Worm (Caenorhabditis elegans): ENCODE data around the gene aqp-4.
A peak's percentile ranks its signal among the peaks of the same experiment; 100 is the strongest.

The aqp-4 gene

ce11 chrV:9716397-9716796, 21.0 kb upstream of the aqp-4 start, which contains the start of gene str-188:
Gene str-188 (plus strand): TSS chrV:9716697.
- TF ChIP-seq ets-4 (tag; optimal IDR thresholded peaks at IDR 0.05) (no peak), nfya-1 (tag; optimal IDR thresholded peaks at IDR 0.05) (no peak), ceh-2 (tag; optimal IDR thresholded peaks at IDR 0.05) (no peak), zip-5 (tag; optimal IDR thresholded peaks at IDR 0.05) (no peak), K09A11.1 (tag; optimal IDR thresholded peaks at IDR 0.05; ENCODE audit: insufficient read depth) (no peak), C38D4.7 (GFP tag; optimal IDR thresholded peaks at IDR 0.05) (no peak), odd-2 (tag; optimal IDR thresholded peaks at IDR 0.05) (no peak), ceh-24 (tag; optimal IDR thresholded peaks at IDR 0.05) (no peak), C08G9.2 (tag; optimal IDR thresholded peaks at IDR 0.05) (no peak), hlh-8 (tag; optimal IDR thresholded peaks at IDR 0.05) (no peak), madf-2 (tag; optimal IDR thresholded peaks at IDR 0.05) (no peak), ztf-16 (tag; optimal IDR thresholded peaks at IDR 0.05) (no peak), hlh-13 (GFP tag; optimal IDR thresholded peaks at IDR 0.05) (no peak), sdc-2 (tag; optimal IDR thresholded peaks at IDR 0.05) (no peak), ceh-45 (GFP tag; IDR thresholded peaks at IDR 0.05) (no peak), sox-2 (GFP tag; IDR thresholded peaks at IDR 0.05) (no peak), F13H6.1 (tag; optimal IDR thresholded peaks at IDR 0.05) (no peak), mec-3 (tag; optimal IDR thresholded peaks at IDR 0.05; ENCODE audit: borderline replicate concordance) (no peak)

- TF ChIP-seq sox-4 (tag; optimal IDR thresholded peaks at IDR 0.05) = no peak
- TF ChIP-seq ceh-31 (tag; optimal IDR thresholded peaks at IDR 0.05) = no peak
- no peak for TF ChIP-seq mec-3 (tag; optimal IDR thresholded peaks at IDR 0.05; ENCODE audit: borderline replicate concordance)
- TF ChIP-seq ttx-3 (tag; optimal IDR thresholded peaks at IDR 0.05) = no peak
- TF ChIP-seq elt-2 (tag; optimal IDR thresholded peaks at IDR 0.05) = no peak
- TF ChIP-seq ceh-34 (tag; optimal IDR thresholded peaks at IDR 0.05) = peak; percentile 50
- no peak for TF ChIP-seq C08G9.2 (tag; optimal IDR thresholded peaks at IDR 0.05)
- peak; percentile 36 for TF ChIP-seq ref-2 (tag; optimal IDR thresholded peaks at IDR 0.05)
- no peak for TF ChIP-seq ceh-9 (tag; optimal IDR thresholded peaks at IDR 0.05)
- TF ChIP-seq hlh-13 (GFP tag; optimal IDR thresholded peaks at IDR 0.05) = no peak
- TF ChIP-seq pat-9 (tag; optimal IDR thresholded peaks at IDR 0.05) = no peak
- peak; percentile 12 for TF ChIP-seq tbx-2 (tag; optimal IDR thresholded peaks at IDR 0.05)
- no peak for TF ChIP-seq pag-3 (tag; optimal IDR thresholded peaks at IDR 0.05; ENCODE audit: borderline replicate concordance)
- TF ChIP-seq sdc-2 (tag; optimal IDR thresholded peaks at IDR 0.05) = no peak
- TF ChIP-seq unc-3 (GFP tag; conservative IDR thresholded peaks at IDR 0.05) = no peak
- no peak for TF ChIP-seq unc-3 (tag; optimal IDR thresholded peaks at IDR 0.05)
- no peak for TF ChIP-seq npax-4 (tag; optimal IDR thresholded peaks at IDR 0.05)
- TF ChIP-seq Y22D7AL.16 (tag; optimal IDR thresholded peaks at IDR 0.05) = no peak
- TF ChIP-seq pax-1 (tag; optimal IDR thresholded peaks at IDR 0.05) = peak; percentile 77
- peak; percentile 27 for TF ChIP-seq hlh-30 (tag; optimal IDR thresholded peaks at IDR 0.05; ENCODE audit: insufficient read depth)
- TF ChIP-seq sox-2 (GFP tag; IDR thresholded peaks at IDR 0.05) = no peak
- TF ChIP-seq nfya-1 (tag; optimal IDR thresholded peaks at IDR 0.05) = peak; percentile 13
- TF ChIP-seq hlh-8 (tag; optimal IDR thresholded peaks at IDR 0.05) = no peak
- TF ChIP-seq ceh-2 (tag; optimal IDR thresholded peaks at IDR 0.05) = no peak
Observed at ce11 chrV:9724021-9724671, 13.2 kb upstream of the aqp-4 start, which contains the start of gene slcr-46.3. Gene slcr-46.3 (minus strand): TSS chrV:9724106.

ce11 chrV:9725719-9726118, 11.6 kb upstream of the aqp-4 start:
- TF ChIP-seq pha-4 (tag; optimal IDR thresholded peaks at IDR 0.05) (no peak), ceh-30 (tag; optimal IDR thresholded peaks at IDR 0.05) (no peak), dmd-4 (tag; optimal IDR thresholded peaks at IDR 0.05; ENCODE audit: borderline replicate concordance) (no peak), ceh-22 (tag; optimal IDR thresholded peaks at IDR 0.05) (no peak), Y22D7AL.16 (tag; optimal IDR thresholded peaks at IDR 0.05) (no peak), K02D7.2 (tag; optimal IDR thresholded peaks at IDR 0.05) (no peak), tbx-2 (tag; optimal IDR thresholded peaks at IDR 0.05) (no peak), pat-9 (tag; optimal IDR thresholded peaks at IDR 0.05) (no peak), sdc-2 (tag; optimal IDR thresholded peaks at IDR 0.05) (no peak), unc-42 (tag; optimal IDR thresholded peaks at IDR 0.05) (no peak), pax-1 (tag; optimal IDR thresholded peaks at IDR 0.05) (no peak)
